Fruit fly (Drosophila melanogaster) whole organism, wandering third instar larva: ENCODE data around the gene Cpr23B.

Experiments used
- CG9705 ChIP-seq: fragments of 200-800 bp; sonication (Bioruptor generic); optimal IDR thresholded peaks from 2 replicates; lab custom pipeline; 2018; ENCODE audit warnings: missing biosample characterization, mild to moderate bottlenecking, missing genetic modification characterization
- Dif ChIP-seq: fragments of 200-275, 200-300 bp; sonication (Bioruptor generic); optimal IDR thresholded peaks from 2 replicates; lab custom pipeline; 2018; ENCODE audit warnings: missing biosample characterization, missing genetic modification characterization; ENCODE audit not compliant: partially characterized antibody
- HLH106 ChIP-seq: fragments of 200-800 bp; optimal IDR thresholded peaks from 3 replicates; lab custom pipeline; 2019; ENCODE audit warnings: missing biosample characterization, mild to moderate bottlenecking, missing genetic modification characterization, moderate library complexity
- Hnf4 ChIP-seq: fragments of 200-800 bp; sonication (Bioruptor generic); optimal IDR thresholded peaks from 2 replicates; lab custom pipeline; 2016; ENCODE audit warnings: missing biosample characterization, mild to moderate bottlenecking, missing genetic modification characterization
- Hr83 ChIP-seq: fragments of 200-300 bp; sonication (Bioruptor generic); optimal IDR thresholded peaks from 2 replicates; lab custom pipeline; 2016; ENCODE audit warnings: missing biosample characterization, mild to moderate bottlenecking, missing genetic modification characterization, moderate library complexity; ENCODE audit not compliant: poor library complexity, severe bottlenecking
- Jra ChIP-seq: sonication (Bioruptor generic); optimal IDR thresholded peaks from 2 replicates; lab custom pipeline; 2016; ENCODE audit warnings: missing biosample characterization, missing genetic modification characterization
- Mio ChIP-seq: sonication (Bioruptor generic); optimal IDR thresholded peaks from 2 replicates; lab custom pipeline; 2016; ENCODE audit warnings: missing biosample characterization, missing genetic modification characterization
- Myc ChIP-seq: fragments of >200 bp; optimal IDR thresholded peaks from 2 replicates; lab custom pipeline; 2017
- N ChIP-seq: fragments of >200 bp; optimal IDR thresholded peaks from 2 replicates; lab custom pipeline; 2018; ENCODE audit warnings: missing biosample characterization, missing external identifiers, missing genetic modification characterization
- Rel ChIP-seq, 2 experiments: fragments of 200-800 bp; sonication (Bioruptor generic) in 1 of 2; optimal IDR thresholded peaks; 2 replicates in 1 of 2; 3 replicates in 1 of 2; lab custom pipeline; 2016 to 2019; ENCODE audit warnings: mild to moderate bottlenecking in 2 of 2, missing biosample characterization in 2 of 2, missing genetic modification characterization in 2 of 2, moderate library complexity in 1 of 2
- Sp1 ChIP-seq: fragments of 200-800 bp; sonication (Bioruptor generic); optimal IDR thresholded peaks from 3 replicates; lab custom pipeline; 2019; ENCODE audit warnings: missing biosample characterization, mild to moderate bottlenecking, missing genetic modification characterization, moderate library complexity
- Vsx2 ChIP-seq: fragments of 200-300, 225-300 bp; sonication (Bioruptor generic); optimal IDR thresholded peaks from 2 replicates; lab custom pipeline; 2018; ENCODE audit warnings: missing biosample characterization, missing genetic modification characterization; ENCODE audit not compliant: partially characterized antibody
- br ChIP-seq: fragments of 200-800 bp; sonication (Bioruptor generic); optimal IDR thresholded peaks from 2 replicates; lab custom pipeline; 2016; ENCODE audit warnings: missing biosample characterization, missing genetic modification characterization
- brk ChIP-seq: fragments of 200-800 bp; sonication (Bioruptor generic); optimal IDR thresholded peaks from 2 replicates; lab custom pipeline; 2016; ENCODE audit warnings: missing biosample characterization, mild to moderate bottlenecking, missing genetic modification characterization
- dl ChIP-seq, 2 experiments: fragments of 175-275, 200-275 bp in 1 of 2; fragments of 200-275 bp in 1 of 2; sonication (Bioruptor generic); optimal IDR thresholded peaks; lab custom pipeline; 2018; ENCODE audit warnings: mild to moderate bottlenecking in 2 of 2, missing biosample characterization in 2 of 2, missing genetic modification characterization in 2 of 2, moderate library complexity in 2 of 2; ENCODE audit not compliant: partially characterized antibody in 2 of 2, insufficient read depth in 1 of 2
- dmrt93B ChIP-seq: fragments of 200-800 bp; sonication (Bioruptor generic); optimal IDR thresholded peaks from 2 replicates; lab custom pipeline; 2018; ENCODE audit warnings: missing biosample characterization, mild to moderate bottlenecking, missing genetic modification characterization
- foxo ChIP-seq, 2 experiments: fragments of 200-800 bp; sonication (Bioruptor generic); optimal IDR thresholded peaks; 2 replicates in 1 of 2; 3 replicates in 1 of 2; lab custom pipeline; 2016 to 2017; ENCODE audit warnings: missing biosample characterization in 2 of 2, missing genetic modification characterization in 2 of 2
- fru ChIP-seq: fragments of 200-800 bp; sonication (Bioruptor generic); optimal IDR thresholded peaks from 3 replicates; lab custom pipeline; 2016; ENCODE audit warnings: missing biosample characterization, mild to moderate bottlenecking, missing genetic modification characterization
- h ChIP-seq: fragments of 200-800 bp; sonication (Bioruptor generic); optimal IDR thresholded peaks from 3 replicates; lab custom pipeline; 2016; ENCODE audit warnings: missing biosample characterization, mild to moderate bottlenecking, missing genetic modification characterization
- jim ChIP-seq: fragments of 175-275, 200-325 bp; sonication (Bioruptor generic); optimal IDR thresholded peaks from 2 replicates; lab custom pipeline; 2016; ENCODE audit warnings: missing biosample characterization, mild to moderate bottlenecking, missing genetic modification characterization
- lola ChIP-seq: fragments of >200 bp; optimal IDR thresholded peaks from 2 replicates; lab custom pipeline; 2017; ENCODE audit warnings: missing biosample characterization, missing genetic modification characterization
- pan ChIP-seq: fragments of >200 bp; optimal IDR thresholded peaks from 2 replicates; lab custom pipeline; 2017
- rgr ChIP-seq: fragments of 200-800 bp; sonication (Bioruptor generic); optimal IDR thresholded peaks from 3 replicates; lab custom pipeline; 2016; ENCODE audit warnings: missing biosample characterization, mild to moderate bottlenecking, missing genetic modification characterization
- sage ChIP-seq: fragments of 200-800 bp; sonication (Bioruptor generic); optimal IDR thresholded peaks from 2 replicates; lab custom pipeline; 2016; ENCODE audit warnings: missing biosample characterization, mild to moderate bottlenecking, missing genetic modification characterization
- sv ChIP-seq: fragments of 200-800 bp; sonication (Bioruptor generic); optimal IDR thresholded peaks from 3 replicates; lab custom pipeline; 2016; ENCODE audit warnings: missing biosample characterization, missing genetic modification characterization
- tai ChIP-seq: sonication (Bioruptor generic); optimal IDR thresholded peaks from 2 replicates; lab custom pipeline; 2016; ENCODE audit warnings: missing biosample characterization, missing genetic modification characterization
- usp ChIP-seq: fragments of >200 bp; optimal IDR thresholded peaks from 2 replicates; lab custom pipeline; 2017; ENCODE audit warnings: missing biosample characterization, missing genetic modification characterization
- woc ChIP-seq: sonication (Bioruptor generic); optimal IDR thresholded peaks from 2 replicates; lab custom pipeline; 2016; ENCODE audit warnings: missing biosample characterization, mild to moderate bottlenecking, missing genetic modification characterization

Gene Cpr23B

dm6 chr2L:2837742-2838461, at the start of gene Cpr23B, which contains the start of gene CG3119:
TSS of gene Cpr23B (plus strand) at chr2L:2838411.
TSS of gene CG3119 (minus strand) at chr2L:2837833.
- no peak for TF ChIP-seq HLH106
- no peak for TF ChIP-seq N (GFP tag; lab: Kevin White, UChicago)
- TF ChIP-seq brk (GFP tag; lab: Kevin White, UChicago), result no peak
- TF ChIP-seq Vsx2, result no peak
- TF ChIP-seq Sp1 (GFP tag; lab: Kevin White, UChicago), result no peak
- no peak for TF ChIP-seq fru (GFP tag; lab: Kevin White, UChicago)
- no peak for TF ChIP-seq br (GFP tag; lab: Kevin White, UChicago)
- no peak for TF ChIP-seq Mio (GFP tag; lab: Kevin White, UChicago)
- no peak for TF ChIP-seq sage (GFP tag; lab: Kevin White, UChicago)
- no peak for TF ChIP-seq tai (GFP tag; lab: Kevin White, UChicago)
- no peak for TF ChIP-seq Hr83 (GFP tag; lab: Kevin White, UChicago)
- TF ChIP-seq Hnf4 (GFP tag; lab: Kevin White, UChicago), result no peak
- TF ChIP-seq woc (GFP tag; lab: Kevin White, UChicago), result no peak
- no peak for TF ChIP-seq Rel (GFP tag; optimal IDR thresholded peaks at IDR 0.05; lab: Kevin White, UChicago)
- TF ChIP-seq Rel (tag; optimal IDR thresholded peaks at IDR 0.05; lab: Kevin White, UChicago), result no peak
- TF ChIP-seq pan (lab: Kevin White, UChicago), result no peak
- TF ChIP-seq usp (GFP tag; lab: Kevin White, UChicago), result no peak

DNA sequence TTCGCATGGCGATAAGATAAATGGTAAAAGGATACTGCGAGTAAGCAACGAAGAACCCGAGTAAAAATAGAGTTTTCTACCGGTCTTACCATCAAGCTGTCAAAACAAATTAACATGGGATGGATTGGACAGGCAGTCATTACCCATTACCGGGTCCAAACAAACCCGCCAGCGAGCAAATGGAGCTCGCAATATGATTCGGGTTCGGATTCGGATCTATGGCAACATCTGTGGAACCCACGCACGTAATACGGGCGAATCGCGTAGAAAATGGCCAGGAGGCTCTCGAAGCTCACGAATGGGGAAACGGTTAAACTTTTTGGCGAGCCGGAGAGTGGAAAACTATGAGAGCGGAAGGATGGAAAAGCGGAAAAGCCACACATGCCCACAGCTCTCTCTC, 41.0 kb upstream of the Cpr23B start:
- no peak for TF ChIP-seq Rel (GFP tag; optimal IDR thresholded peaks at IDR 0.05; lab: Kevin White, UChicago)
- no peak for TF ChIP-seq Rel (tag; optimal IDR thresholded peaks at IDR 0.05; lab: Kevin White, UChicago)
- no peak for TF ChIP-seq dl (GFP tag; optimal IDR thresholded peaks at IDR 0.05; lab: Kevin White, UChicago; ENCODE audit: insufficient read depth in 1 of 2, partially characterized antibody in 2 of 2)
- no peak for TF ChIP-seq rgr (GFP tag; lab: Kevin White, UChicago)
- TF ChIP-seq foxo (GFP tag; optimal IDR thresholded peaks at IDR 0.05; lab: Kevin White, UChicago), result no peak
- TF ChIP-seq Dif (GFP tag; lab: Kevin White, UChicago), result no peak
- TF ChIP-seq pan (lab: Kevin White, UChicago), result no peak
- TF ChIP-seq brk (GFP tag; lab: Kevin White, UChicago), result no peak
- no peak for TF ChIP-seq Vsx2
- TF ChIP-seq Jra, result no peak
- TF ChIP-seq tai (GFP tag; lab: Kevin White, UChicago), result no peak
- no peak for TF ChIP-seq sv (GFP tag; lab: Kevin White, UChicago)
- no peak for TF ChIP-seq lola (GFP tag; lab: Kevin White, UChicago)
- no peak for TF ChIP-seq Hnf4 (GFP tag; lab: Kevin White, UChicago)

DNA sequence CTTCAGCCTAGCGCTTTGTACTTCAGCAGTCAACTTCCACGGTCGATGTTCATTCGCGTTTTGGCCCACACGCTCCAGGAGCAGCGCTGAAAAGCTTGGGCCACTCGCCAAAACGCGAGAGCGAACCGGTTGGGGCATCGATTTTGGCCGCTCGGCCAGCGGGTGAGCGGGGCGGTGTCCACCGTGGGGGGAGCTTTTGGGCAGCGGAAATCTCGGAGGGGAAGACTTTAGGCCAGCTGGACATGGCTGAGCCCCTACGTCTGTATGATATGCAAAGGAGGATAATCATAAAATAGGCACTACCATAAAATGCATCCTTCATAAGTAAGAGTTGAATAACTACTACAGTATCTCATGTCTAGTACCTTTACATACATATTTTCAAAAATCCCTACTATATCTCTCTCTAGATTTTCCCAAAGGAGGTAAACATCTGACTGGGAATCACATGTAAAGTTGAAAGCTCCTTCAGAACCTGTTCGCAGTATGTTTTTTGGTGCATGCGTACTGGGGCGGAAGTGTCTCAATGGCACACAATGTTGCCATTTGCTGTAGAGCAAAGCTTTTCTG, 38.2 kb upstream of the Cpr23B start, which contains the start of gene Syt1:
Syt1 (minus strand) TSS at position 71 of the 570 bp plus-strand sequence.
- TF ChIP-seq jim (no peak), dl (GFP tag; optimal IDR thresholded peaks at IDR 0.05; lab: Kevin White, UChicago; ENCODE audit: insufficient read depth in 1 of 2, partially characterized antibody in 2 of 2) (no peak), sv (GFP tag; lab: Kevin White, UChicago) (no peak), Mio (GFP tag; lab: Kevin White, UChicago) (no peak), Myc (lab: Kevin White, UChicago) (no peak), Vsx2 (no peak), usp (GFP tag; lab: Kevin White, UChicago) (no peak), Hr83 (GFP tag; lab: Kevin White, UChicago) (no peak), h (GFP tag; lab: Kevin White, UChicago) (no peak), lola (GFP tag; lab: Kevin White, UChicago) (no peak), HLH106 (no peak), CG9705 (no peak), rgr (GFP tag; lab: Kevin White, UChicago) (no peak), dmrt93B (no peak), Dif (GFP tag; lab: Kevin White, UChicago) (no peak), sage (GFP tag; lab: Kevin White, UChicago) (no peak)
- TF ChIP-seq, all 38 proteins: peak for 0
